Fruit fly (Drosophila melanogaster) S2 (cell line): Measurements from ENCODE around the gene pall.

Source experiments
- CG8478 ChIP-seq: fragments of >200 bp; optimal IDR thresholded peaks from 2 replicates; lab custom pipeline; 2018
- CTCF ChIP-seq, 2 experiments: fragments of >200 bp; optimal IDR thresholded peaks; 2 replicates each; lab custom pipeline; 2018

DNA sequence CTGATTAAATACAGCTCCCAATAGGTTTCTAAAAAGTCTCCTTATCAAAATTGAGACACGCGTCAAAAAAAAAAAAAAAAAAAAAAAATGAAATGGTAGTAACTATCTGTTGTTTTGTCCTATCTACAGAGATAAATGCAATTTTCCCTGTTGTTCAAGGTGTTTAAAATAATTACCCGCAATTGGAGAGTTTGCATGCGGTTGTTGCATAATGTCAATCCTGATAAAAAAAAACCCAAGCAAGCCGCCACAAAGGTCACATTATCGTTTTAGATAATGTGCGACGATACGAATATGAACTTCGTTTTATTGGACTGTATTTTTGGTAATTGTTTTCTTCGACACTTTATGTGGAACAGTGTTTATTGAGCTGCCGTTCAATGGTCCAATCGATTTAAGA lies 15.3 kb upstream of the pall start:
- TF ChIP-seq CG8478 (lab: Kevin White, UChicago): no peak
- TF ChIP-seq CTCF (optimal IDR thresholded peaks at IDR 0.05; lab: Kevin White, UChicago): no peak
